Fruit fly (Drosophila melanogaster): ENCODE data around the gene CG13793.

Gene CG13793

dm6 chr2L:7675028-7675749 lies 44.1 kb downstream of the CG13793 start, which contains the start of gene Slob (continued):
- TF ChIP-seq ranshi (GFP tag; IDR thresholded peaks at IDR 0.05) (no peak), CG17359 (tag; optimal IDR thresholded peaks at IDR 0.05) (peak; percentile 17), CG7556 (GFP tag; optimal IDR thresholded peaks at IDR 0.05) (peak; percentile 1), CG10147 (GFP tag; optimal IDR thresholded peaks at IDR 0.05) (peak; percentile 44), exex (tag; optimal IDR thresholded peaks at IDR 0.05) (peak; percentile 49), dmrt99B (tag; optimal IDR thresholded peaks at IDR 0.05) (peak; percentile 30), CG15696 (tag; optimal IDR thresholded peaks at IDR 0.05) (no peak), CG9727 (GFP tag; optimal IDR thresholded peaks at IDR 0.05) (peak; percentile 16), CG10366 (GFP tag; IDR thresholded peaks at IDR 0.05) (no peak)

All from whole organism, embryonic.